Fruit fly (Drosophila melanogaster) whole organism, embryonic: ENCODE data around the gene mRpL15.

Source experiments
- Aef1 ChIP-seq: fragments of 200-800 bp; sonication (Bioruptor generic); IDR thresholded peaks from 3 replicates; pipeline ENCODE4 v1.3.6; 2022; ENCODE audit warnings: missing biosample characterization, missing genetic modification characterization
- Antp ChIP-seq: fragments of 200-800 bp; sonication (Bioruptor generic); optimal IDR thresholded peaks from 3 replicates; lab custom pipeline; 2016; ENCODE audit warnings: missing biosample characterization, missing genetic modification characterization
- Atf3 ChIP-seq: fragments of 200-800 bp; sonication (Bioruptor generic); optimal IDR thresholded peaks from 3 replicates; lab custom pipeline; 2016; ENCODE audit warnings: missing biosample characterization, missing genetic modification characterization
- CG10274 ChIP-seq: fragments of 200-800 bp; sonication (Bioruptor generic); optimal IDR thresholded peaks from 3 replicates; lab custom pipeline; 2017; ENCODE audit warnings: missing biosample characterization, mild to moderate bottlenecking, missing genetic modification characterization
- CG11085 ChIP-seq: fragments of 200-800 bp; sonication (Bioruptor generic); IDR thresholded peaks from 2 replicates; pipeline ENCODE4 v1.3.6; 2022; ENCODE audit warnings: missing biosample characterization, missing genetic modification characterization
- CG12659 ChIP-seq: fragments of 200-800 bp; sonication (Bioruptor generic); optimal IDR thresholded peaks from 3 replicates; lab custom pipeline; 2017; ENCODE audit warnings: mild to moderate bottlenecking, missing biosample characterization, missing genetic modification reagents, missing genetic modification characterization
- CG13296 ChIP-seq: fragments of 200-800 bp; sonication (Bioruptor generic); optimal IDR thresholded peaks from 3 replicates; lab custom pipeline; 2018; ENCODE audit warnings: missing biosample characterization, mild to moderate bottlenecking, missing genetic modification characterization
- CG15601 ChIP-seq: fragments of 200-800 bp; sonication (Bioruptor generic); optimal IDR thresholded peaks from 3 replicates; lab custom pipeline; 2019; ENCODE audit warnings: missing biosample characterization, mild to moderate bottlenecking, missing genetic modification characterization, moderate library complexity
- CG17568 ChIP-seq: fragments of 200-800 bp; sonication (Bioruptor generic); optimal IDR thresholded peaks from 2 replicates; lab custom pipeline; 2018; ENCODE audit warnings: missing biosample characterization, mild to moderate bottlenecking, missing genetic modification characterization, moderate library complexity
- CG18262 ChIP-seq: fragments of 200-800 bp; optimal IDR thresholded peaks from 3 replicates; lab custom pipeline; 2019; ENCODE audit warnings: missing biosample characterization, mild to moderate bottlenecking, missing genetic modification characterization, moderate library complexity
- CG2120 ChIP-seq: fragments of 200-800 bp; sonication (Bioruptor generic); optimal IDR thresholded peaks from 3 replicates; lab custom pipeline; 2016; ENCODE audit warnings: missing biosample characterization, missing genetic modification characterization
- CG2199 ChIP-seq: fragments of 200-800 bp; sonication (Bioruptor generic); IDR thresholded peaks from 3 replicates; pipeline ENCODE4 v1.3.6; 2022; ENCODE audit warnings: missing biosample characterization, missing genetic modification characterization
- CG30020 ChIP-seq: fragments of 200-800 bp; optimal IDR thresholded peaks from 2 replicates; lab custom pipeline; 2019; ENCODE audit warnings: missing biosample characterization, mild to moderate bottlenecking, missing genetic modification characterization, moderate library complexity
- CG3065 ChIP-seq: fragments of 200-800 bp; sonication (Bioruptor generic); optimal IDR thresholded peaks from 2 replicates; lab custom pipeline; 2016; ENCODE audit warnings: missing biosample characterization, missing genetic modification characterization
- CG31224 ChIP-seq: fragments of 200-800 bp; sonication (Bioruptor generic); IDR thresholded peaks from 2 replicates; pipeline ENCODE4 v1.3.6; 2022; ENCODE audit warnings: missing biosample characterization, missing genetic modification characterization
- CG31365 ChIP-seq: fragments of 200-800 bp; sonication (Bioruptor generic); optimal IDR thresholded peaks from 2 replicates; lab custom pipeline; 2018; ENCODE audit warnings: missing biosample characterization, mild to moderate bottlenecking, missing genetic modification characterization
- CG34376 ChIP-seq: fragments of 200-800 bp; sonication (Bioruptor generic); optimal IDR thresholded peaks from 2 replicates; lab custom pipeline; 2018; ENCODE audit warnings: missing biosample characterization, mild to moderate bottlenecking, missing genetic modification characterization
- CG43689 ChIP-seq: fragments of 200-800 bp; sonication (Bioruptor generic); IDR thresholded peaks from 2 replicates; pipeline ENCODE4 v1.3.6; 2022; ENCODE audit warnings: missing biosample characterization, missing genetic modification characterization
- CG6689 ChIP-seq: fragments of 200-800 bp; sonication (Bioruptor generic); IDR thresholded peaks from 2 replicates; pipeline ENCODE4 v1.3.6; 2022; ENCODE audit warnings: missing biosample characterization, missing genetic modification characterization
- CG8924 ChIP-seq: fragments of 200-800 bp; optimal IDR thresholded peaks from 3 replicates; lab custom pipeline; 2019; ENCODE audit warnings: missing biosample characterization, mild to moderate bottlenecking, missing genetic modification characterization, moderate library complexity
- CG9727 ChIP-seq: fragments of 200-800 bp; sonication (Bioruptor generic); optimal IDR thresholded peaks from 3 replicates; lab custom pipeline; 2017; ENCODE audit warnings: missing biosample characterization, mild to moderate bottlenecking, missing genetic modification characterization
- CHES-1-like ChIP-seq: fragments of 200-800 bp; sonication (Bioruptor generic); optimal IDR thresholded peaks from 2 replicates; lab custom pipeline; 2016; ENCODE audit warnings: missing biosample characterization, missing genetic modification characterization
- D ChIP-seq, 2 experiments: fragments of 200-800 bp in 1 of 2; fragments of >200 bp in 1 of 2; sonication (Bioruptor generic) in 1 of 2; optimal IDR thresholded peaks; 2 replicates in 1 of 2; 3 replicates in 1 of 2; lab custom pipeline; 2017; ENCODE audit warnings: mild to moderate bottlenecking in 1 of 2, missing biosample characterization in 1 of 2, missing genetic modification characterization in 1 of 2, missing genetic modification reagents in 1 of 2
- Dip2 ChIP-seq: fragments of 200-800 bp; sonication (Bioruptor generic); IDR thresholded peaks from 2 replicates; pipeline ENCODE4 v1.3.6; 2022; ENCODE audit warnings: missing biosample characterization, missing genetic modification characterization
- Dref ChIP-seq: fragments of 200-800 bp; sonication (Bioruptor generic); IDR thresholded peaks from 2 replicates; pipeline ENCODE4 v1.3.6; 2022; ENCODE audit warnings: missing biosample characterization, missing genetic modification characterization
- Elba2 ChIP-seq: fragments of 200-800 bp; sonication (Bioruptor generic); optimal IDR thresholded peaks from 3 replicates; lab custom pipeline; 2016; ENCODE audit warnings: missing biosample characterization, missing genetic modification characterization
- Fer1 ChIP-seq: fragments of 200-800 bp; sonication (Bioruptor generic); optimal IDR thresholded peaks from 2 replicates; lab custom pipeline; 2017; ENCODE audit warnings: missing biosample characterization, mild to moderate bottlenecking, missing genetic modification characterization
- H15 ChIP-seq: fragments of 200-800 bp; sonication (Bioruptor generic); IDR thresholded peaks from 3 replicates; pipeline ENCODE4 v1.3.6; 2022; ENCODE audit warnings: missing biosample characterization, missing genetic modification characterization
- Jarid2 ChIP-seq: fragments of 200-800 bp; sonication (Bioruptor generic); optimal IDR thresholded peaks from 3 replicates; lab custom pipeline; 2017; ENCODE audit warnings: mild to moderate bottlenecking, missing biosample characterization, missing genetic modification reagents, missing genetic modification characterization
- NFAT ChIP-seq: fragments of 200-800 bp; sonication (Bioruptor generic); IDR thresholded peaks from 2 replicates; pipeline ENCODE4 v1.3.6; 2022; ENCODE audit warnings: missing biosample characterization, missing genetic modification characterization
- Nf-YA ChIP-seq: fragments of 200-800 bp; sonication (Bioruptor generic); IDR thresholded peaks from 2 replicates; pipeline ENCODE4 v1.3.6; 2022; ENCODE audit warnings: missing biosample characterization, missing genetic modification characterization
- Nf-YC ChIP-seq: fragments of 200-800 bp; optimal IDR thresholded peaks from 3 replicates; lab custom pipeline; 2019; ENCODE audit warnings: missing biosample characterization, mild to moderate bottlenecking, missing genetic modification characterization, moderate library complexity
- Oaz ChIP-seq: fragments of 200-800 bp; sonication (Bioruptor generic); IDR thresholded peaks from 2 replicates; pipeline ENCODE4 v1.3.6; 2022; ENCODE audit warnings: missing biosample characterization, missing genetic modification characterization
- Optix ChIP-seq: fragments of 200-800 bp; sonication (Bioruptor generic); IDR thresholded peaks from 3 replicates; pipeline ENCODE4 v1.3.6; 2022; ENCODE audit warnings: missing biosample characterization, missing genetic modification characterization
- Sin3A ChIP-seq: fragments of >200 bp; optimal IDR thresholded peaks from 2 replicates; lab custom pipeline; 2018
- Six4 ChIP-seq: fragments of 200-800 bp; sonication (Bioruptor generic); optimal IDR thresholded peaks from 2 replicates; lab custom pipeline; 2016; ENCODE audit warnings: missing biosample characterization, missing genetic modification characterization
- cad ChIP-seq: fragments of >200 bp; optimal IDR thresholded peaks from 2 replicates; lab custom pipeline; 2017; ENCODE audit warnings: missing biosample characterization, missing genetic modification characterization
- cg ChIP-seq: fragments of 200-800 bp; sonication (Bioruptor generic); optimal IDR thresholded peaks from 3 replicates; lab custom pipeline; 2019; ENCODE audit warnings: missing biosample characterization, mild to moderate bottlenecking, missing genetic modification characterization, moderate library complexity
- dan ChIP-seq: fragments of 200-800 bp; sonication (Bioruptor generic); IDR thresholded peaks from 2 replicates; pipeline ENCODE4 v1.3.6; 2022; ENCODE audit warnings: missing biosample characterization, missing genetic modification characterization
- disco-r ChIP-seq: fragments of 200-800 bp; sonication (Bioruptor generic); optimal IDR thresholded peaks from 2 replicates; lab custom pipeline; 2016; ENCODE audit warnings: missing biosample characterization, missing genetic modification characterization
- eyg ChIP-seq: fragments of 200-800 bp; sonication (Bioruptor generic); optimal IDR thresholded peaks from 3 replicates; lab custom pipeline; 2016; ENCODE audit warnings: missing biosample characterization, missing genetic modification characterization
- insv ChIP-seq, 2 experiments: fragments of 200-800 bp; sonication (Bioruptor generic); optimal IDR thresholded peaks; 3 replicates each; lab custom pipeline; 2016 to 2018; ENCODE audit warnings: missing biosample characterization in 2 of 2, missing genetic modification characterization in 2 of 2
- kni ChIP-seq: fragments of 200-800 bp; sonication (Bioruptor generic); optimal IDR thresholded peaks from 3 replicates; lab custom pipeline; 2017; ENCODE audit warnings: mild to moderate bottlenecking, missing biosample characterization, missing genetic modification reagents, missing genetic modification characterization
- mirr ChIP-seq: fragments of 200-800 bp; sonication (Bioruptor generic); optimal IDR thresholded peaks from 3 replicates; lab custom pipeline; 2018; ENCODE audit warnings: missing biosample characterization, mild to moderate bottlenecking, missing genetic modification characterization
- nau ChIP-seq: fragments of 200-800 bp; sonication (Bioruptor generic); optimal IDR thresholded peaks from 3 replicates; lab custom pipeline; 2017; ENCODE audit warnings: missing biosample characterization, mild to moderate bottlenecking, missing genetic modification characterization, missing genetic modification reagents
- oc ChIP-seq: fragments of 200-800 bp; sonication (Bioruptor generic); optimal IDR thresholded peaks from 2 replicates; lab custom pipeline; 2018; ENCODE audit warnings: missing biosample characterization, mild to moderate bottlenecking, missing genetic modification characterization, moderate library complexity
- otp ChIP-seq: fragments of 200-800 bp; sonication (Bioruptor generic); IDR thresholded peaks from 3 replicates; pipeline ENCODE4, ENCODE4 v1.3.6; 2022; ENCODE audit warnings: missing biosample characterization, missing genetic modification characterization
- pfk ChIP-seq: fragments of 200-800 bp; sonication (Bioruptor generic); optimal IDR thresholded peaks from 2 replicates; lab custom pipeline; 2018; ENCODE audit warnings: missing biosample characterization, mild to moderate bottlenecking, missing genetic modification characterization, moderate library complexity
- slou ChIP-seq: fragments of 200-800 bp; sonication (Bioruptor generic); optimal IDR thresholded peaks from 3 replicates; lab custom pipeline; 2016; ENCODE audit warnings: missing biosample characterization, missing genetic modification characterization
- tna ChIP-seq: fragments of 200-800 bp; sonication (Bioruptor generic); IDR thresholded peaks from 2 replicates; pipeline ENCODE4 v1.3.6; 2022; ENCODE audit warnings: missing biosample characterization, missing genetic modification characterization; ENCODE audit not compliant: partially characterized antibody
- toy ChIP-seq: fragments of 200-800 bp; sonication (Bioruptor generic); IDR thresholded peaks from 2 replicates; pipeline ENCODE4 v1.3.6; 2022; ENCODE audit warnings: missing biosample characterization, missing genetic modification characterization
- trem ChIP-seq: fragments of 200-800 bp; optimal IDR thresholded peaks from 3 replicates; lab custom pipeline; 2019; ENCODE audit warnings: missing biosample characterization, mild to moderate bottlenecking, missing genetic modification characterization, moderate library complexity

The mRpL15 gene

dm6 chr3L:20474789-20475208 lies 38.8 kb upstream of the mRpL15 start (continued):
- TF ChIP-seq CG10274 (GFP tag; lab: Kevin White, UChicago), result peak; percentile 60
- TF ChIP-seq CG9727 (GFP tag; lab: Kevin White, UChicago), result peak; percentile 83
- TF ChIP-seq CG31365, result peak; percentile 69
- TF ChIP-seq disco-r (GFP tag; lab: Kevin White, UChicago), result peak; percentile 29
- peak; percentile 90 for TF ChIP-seq Fer1 (GFP tag; lab: Kevin White, UChicago)
- TF ChIP-seq CG3065 (GFP tag; lab: Kevin White, UChicago), result peak; percentile 73
- no peak for TF ChIP-seq cad (GFP tag; lab: Kevin White, UChicago)
- no peak for TF ChIP-seq CG11085
- TF ChIP-seq CG13296 (GFP tag; lab: Kevin White, UChicago), result peak; percentile 88
- TF ChIP-seq oc, result peak; percentile 75
- TF ChIP-seq Aef1 (GFP tag; lab: Robert Waterston, UW), result no peak
- TF ChIP-seq CG43689 (GFP tag; lab: Robert Waterston, UW), result no peak
- no peak for TF ChIP-seq Nf-YA (GFP tag; lab: Robert Waterston, UW)
- TF ChIP-seq toy, result no peak
- peak; percentile 70 for TF ChIP-seq CG17568 (GFP tag; lab: Kevin White, UChicago)
- peak; percentile 48 for TF ChIP-seq Jarid2 (GFP tag; lab: Kevin White, UChicago)
- TF ChIP-seq CG18262 (tag; lab: Kevin White, UChicago), result peak; percentile 82
- no peak for TF ChIP-seq NFAT
- TF ChIP-seq CG2120 (GFP tag; lab: Kevin White, UChicago), result peak; percentile 96
- peak; percentile 36 for TF ChIP-seq Elba2 (GFP tag; lab: Kevin White, UChicago)
- peak; percentile 60 for TF ChIP-seq pfk
- TF ChIP-seq CG30020 (tag; lab: Kevin White, UChicago), result peak; percentile 63
- TF ChIP-seq nau, result peak; percentile 79
- no peak for TF ChIP-seq CG2199 (GFP tag; lab: Robert Waterston, UW)
- TF ChIP-seq Sin3A (lab: Kevin White, UChicago), result peak; percentile 35
- TF ChIP-seq kni (GFP tag; lab: Kevin White, UChicago), result peak; percentile 65
- peak; percentile 66 for TF ChIP-seq eyg (GFP tag; lab: Kevin White, UChicago)
- TF ChIP-seq CG34376 (GFP tag; lab: Kevin White, UChicago), result peak; percentile 84
- no peak for TF ChIP-seq tna (GFP tag; lab: Robert Waterston, UW)
- TF ChIP-seq CG31224 (GFP tag; lab: Robert Waterston, UW), result no peak
- no peak for TF ChIP-seq D (optimal IDR thresholded peaks at IDR 0.05; lab: Kevin White, UChicago)
- TF ChIP-seq D (GFP tag; optimal IDR thresholded peaks at IDR 0.05; lab: Kevin White, UChicago), result peak; percentile 72
- TF ChIP-seq cg (GFP tag; lab: Kevin White, UChicago), result no peak
- TF ChIP-seq Atf3 (GFP tag; lab: Kevin White, UChicago), result peak; percentile 86
- no peak for TF ChIP-seq Dip2 (GFP tag; lab: Robert Waterston, UW)
- no peak for TF ChIP-seq CG6689 (GFP tag; lab: Robert Waterston, UW)
- peak in 1 of 2 experiments; percentile 62 for TF ChIP-seq insv (GFP tag; optimal IDR thresholded peaks at IDR 0.05; lab: Kevin White, UChicago)
- peak; percentile 72 for TF ChIP-seq CG15601 (tag; lab: Kevin White, UChicago)
- peak; percentile 79 for TF ChIP-seq mirr (GFP tag; lab: Kevin White, UChicago)
- TF ChIP-seq CHES-1-like (GFP tag; lab: Kevin White, UChicago), result peak; percentile 92
- TF ChIP-seq Six4 (GFP tag; lab: Kevin White, UChicago), result peak; percentile 83
- peak; percentile 79 for TF ChIP-seq Antp
- TF ChIP-seq CG8924 (tag; lab: Kevin White, UChicago), result peak; percentile 91
- peak; percentile 79 for TF ChIP-seq slou (GFP tag; lab: Kevin White, UChicago)
- peak; percentile 92 for TF ChIP-seq CG12659 (GFP tag; lab: Kevin White, UChicago)
- no peak for TF ChIP-seq H15
- TF ChIP-seq trem (tag; lab: Kevin White, UChicago), result peak; percentile 70
- peak; percentile 81 for TF ChIP-seq Nf-YC (tag; lab: Kevin White, UChicago)
- TF ChIP-seq Optix (GFP tag; lab: Robert Waterston, UW), result no peak
- TF ChIP-seq dan (GFP tag; lab: Robert Waterston, UW), result no peak
- TF ChIP-seq Oaz (GFP tag; lab: Robert Waterston, UW), result no peak
- TF ChIP-seq otp (GFP tag; lab: Robert Waterston, UW), result no peak
- no peak for TF ChIP-seq Dref (GFP tag; lab: Robert Waterston, UW)
